Fruit fly (Drosophila melanogaster): ENCODE results near the gene CG10510.

dm6 chr3L:21252525-21252924, 42.6 kb upstream of the CG10510 start:
- TF ChIP-seq CG34367 (tag; optimal IDR thresholded peaks at IDR 0.05) = no peak
- no peak for TF ChIP-seq Pif1A (GFP tag; optimal IDR thresholded peaks at IDR 0.05)

All from whole organism, pupa.